Fruit fly (Drosophila melanogaster) S2 (cell line): Measurements from ENCODE around the gene CG13272.
A peak's percentile ranks its signal among the peaks of the same experiment; 100 is the strongest.

Source experiments
- CG8478 ChIP-seq: fragments of >200 bp; optimal IDR thresholded peaks from 2 replicates; lab custom pipeline; 2018
- CTCF ChIP-seq, 2 experiments: fragments of >200 bp; optimal IDR thresholded peaks; 2 replicates each; lab custom pipeline; 2018

CG13272 gene

dm6 chr2L:16804376-16804934 lies at the start of gene CG13272:
Gene CG13272 (plus strand): TSS chr2L:16804884.
- TF ChIP-seq CTCF (optimal IDR thresholded peaks at IDR 0.05; lab: Kevin White, UChicago) (no peak), CG8478 (lab: Kevin White, UChicago) (no peak)

dm6 chr2L:16760504-16761417 lies 43.9 kb upstream of the CG13272 start, which contains the start of gene ppk17:
Gene ppk17 (minus strand): TSS chr2L:16760554.
- TF ChIP-seq CG8478 (lab: Kevin White, UChicago) (no peak), CTCF (optimal IDR thresholded peaks at IDR 0.05; lab: Kevin White, UChicago) (no peak)

- TF ChIP-seq CG8478 (lab: Kevin White, UChicago) = no peak
- TF ChIP-seq CTCF (optimal IDR thresholded peaks at IDR 0.05; lab: Kevin White, UChicago) = no peak
Measured at dm6 chr2L:16761891-16762290, 42.8 kb upstream of the CG13272 start.

dm6 chr2L:16764480-16764879 lies 40.2 kb upstream of the CG13272 start:
- TF ChIP-seq CTCF (optimal IDR thresholded peaks at IDR 0.05; lab: Kevin White, UChicago) (no peak), CG8478 (lab: Kevin White, UChicago) (no peak)

dm6 chr2L:16766070-16766752 lies 38.5 kb upstream of the CG13272 start, which contains the start of gene Mhc:
Gene Mhc (plus strand): TSS chr2L:16766566.
- TF ChIP-seq CG8478 (lab: Kevin White, UChicago) = no peak
- TF ChIP-seq CTCF (optimal IDR thresholded peaks at IDR 0.05; lab: Kevin White, UChicago) = no peak

- peak in 1 of 2 experiments; percentile 8 for TF ChIP-seq CTCF (optimal IDR thresholded peaks at IDR 0.05; lab: Kevin White, UChicago)
- TF ChIP-seq CG8478 (lab: Kevin White, UChicago) = no peak
Measured at dm6 chr2L:16787548-16787947, 17.1 kb upstream of the CG13272 start.

dm6 chr2L:16788885-16789284 lies 15.8 kb upstream of the CG13272 start:
- TF ChIP-seq CTCF (optimal IDR thresholded peaks at IDR 0.05; lab: Kevin White, UChicago) (no peak), CG8478 (lab: Kevin White, UChicago) (no peak)

dm6 chr2L:16789880-16790279 lies 14.8 kb upstream of the CG13272 start:
- TF ChIP-seq CTCF (optimal IDR thresholded peaks at IDR 0.05; lab: Kevin White, UChicago) = no peak
- TF ChIP-seq CG8478 (lab: Kevin White, UChicago) = no peak

dm6 chr2L:16790671-16791270 lies 13.9 kb upstream of the CG13272 start, which contains the start of gene Cyt-b5-r:
Gene Cyt-b5-r (minus strand): TSS chr2L:16790721.
- no peak for TF ChIP-seq CG8478 (lab: Kevin White, UChicago)
- no peak for TF ChIP-seq CTCF (optimal IDR thresholded peaks at IDR 0.05; lab: Kevin White, UChicago)

- no peak for TF ChIP-seq CG8478 (lab: Kevin White, UChicago)
- no peak for TF ChIP-seq CTCF (optimal IDR thresholded peaks at IDR 0.05; lab: Kevin White, UChicago)
Measured at dm6 chr2L:16791345-16791744, 13.3 kb upstream of the CG13272 start, which contains the start of gene CG17928. Gene CG17928 (plus strand): TSS chr2L:16791568.

- TF ChIP-seq CTCF (optimal IDR thresholded peaks at IDR 0.05; lab: Kevin White, UChicago) = no peak
- TF ChIP-seq CG8478 (lab: Kevin White, UChicago) = no peak
Measured at dm6 chr2L:16793970-16794369, 10.7 kb upstream of the CG13272 start, which contains the start of gene Ugt37C2. Gene Ugt37C2 (plus strand): TSS chr2L:16794211.

- TF ChIP-seq CG8478 (lab: Kevin White, UChicago) (no peak), CTCF (optimal IDR thresholded peaks at IDR 0.05; lab: Kevin White, UChicago) (no peak)
Measured at dm6 chr2L:16796104-16796645, 8.5 kb upstream of the CG13272 start, which contains the start of gene Ugt37E1. Gene Ugt37E1 (plus strand): TSS chr2L:16796595.

dm6 chr2L:16798705-16799104 lies 6.0 kb upstream of the CG13272 start, which contains the start of gene Ugt37D1:
Gene Ugt37D1 (plus strand): TSS chr2L:16799025.
- TF ChIP-seq CTCF (optimal IDR thresholded peaks at IDR 0.05; lab: Kevin White, UChicago) (no peak), CG8478 (lab: Kevin White, UChicago) (no peak)

dm6 chr2L:16799496-16799895 lies 5.2 kb upstream of the CG13272 start:
- no peak for TF ChIP-seq CTCF (optimal IDR thresholded peaks at IDR 0.05; lab: Kevin White, UChicago)
- no peak for TF ChIP-seq CG8478 (lab: Kevin White, UChicago)
